Worm (Caenorhabditis elegans): ENCODE results near the gene K01D12.1.

ce11 chrV:12415656-12416055, 38.3 kb downstream of the K01D12.1 start, which contains the start of gene cdr-2:
- TF ChIP-seq somi-1 (GFP tag; optimal IDR thresholded peaks at IDR 0.05) = no peak
- TF ChIP-seq ztf-6 (GFP tag; IDR thresholded peaks at IDR 0.05) = no peak
- TF ChIP-seq attf-3 (GFP tag; conservative IDR thresholded peaks at IDR 0.05) = no peak
- TF ChIP-seq madf-10 (tag; optimal IDR thresholded peaks at IDR 0.05) = no peak
- no peak for TF ChIP-seq nhr-179 (tag; optimal IDR thresholded peaks at IDR 0.05)
- TF ChIP-seq Y53F4B.3 (GFP tag; IDR thresholded peaks at IDR 0.05) = no peak
- no peak for TF ChIP-seq snpc-4 (GFP tag; optimal IDR thresholded peaks at IDR 0.05)
- no peak for TF ChIP-seq snpc-4 (tag; optimal IDR thresholded peaks at IDR 0.05)
- TF ChIP-seq ccch-3 (GFP tag; optimal IDR thresholded peaks at IDR 0.05) = no peak
- TF ChIP-seq hrde-1 (tag; optimal IDR thresholded peaks at IDR 0.05; ENCODE audit: borderline replicate concordance) = no peak
- TF ChIP-seq ztf-3 (GFP tag; optimal IDR thresholded peaks at IDR 0.05) = no peak
- TF ChIP-seq nfya-1 (tag; optimal IDR thresholded peaks at IDR 0.05; ENCODE audit: borderline replicate concordance, insufficient read depth) = no peak

Data from whole organism, young adult.